Worm (Caenorhabditis elegans): Measurements from ENCODE around the gene srx-62.

- TF ChIP-seq nhr-11 (tag; optimal IDR thresholded peaks at IDR 0.05): no peak
- TF ChIP-seq pqm-1 (tag; optimal IDR thresholded peaks at IDR 0.05): no peak
- TF ChIP-seq elt-2 (tag; optimal IDR thresholded peaks at IDR 0.05): no peak
- TF ChIP-seq nhr-76 (tag; optimal IDR thresholded peaks at IDR 0.05): no peak
- no peak for TF ChIP-seq unc-62 (GFP tag; optimal IDR thresholded peaks at IDR 0.05)
- TF ChIP-seq fos-1 (tag; optimal IDR thresholded peaks at IDR 0.05): no peak
These were observed 42.4 kb upstream of the srx-62 start, which contains the start of gene C49G7.12 for ce11 chrV:4038110-4038509.
